Worm (Caenorhabditis elegans): Measurements from ENCODE around the gene mdt-4.

The mdt-4 gene

ce11 chrII:4954099-4954959, 10.6 kb upstream of the mdt-4 start (continued):
- TF ChIP-seq ctbp-1 (GFP tag; IDR thresholded peaks at IDR 0.05) (no peak), lin-15B (tag; optimal IDR thresholded peaks at IDR 0.05) (no peak), snpc-1.2 (GFP tag; IDR thresholded peaks at IDR 0.05) (peak; percentile 25; the same call in 1 of the 2 replicates), dmd-6 (GFP tag; IDR thresholded peaks at IDR 0.05) (no peak), unc-62 (GFP tag; optimal IDR thresholded peaks at IDR 0.05 in 1 of 2) (peak in 1 of 2 experiments; percentile 62), unc-62 (tag; optimal IDR thresholded peaks at IDR 0.05) (no peak)

- TF ChIP-seq nhr-28 (tag; optimal IDR thresholded peaks at IDR 0.05) (no peak), dmd-8 (GFP tag; IDR thresholded peaks at IDR 0.05) (no peak), madf-5 (GFP tag; IDR thresholded peaks at IDR 0.05) (no peak), mxl-2 (GFP tag; conservative IDR thresholded peaks at IDR 0.05) (no peak), vab-7 (GFP tag; IDR thresholded peaks at IDR 0.05) (no peak), daf-19 (GFP tag; conservative IDR thresholded peaks at IDR 0.05) (no peak), hmg-1.1 (GFP tag; IDR thresholded peaks at IDR 0.05) (no peak), nhr-102 (tag; optimal IDR thresholded peaks at IDR 0.05) (no peak), unc-62 (GFP tag; optimal IDR thresholded peaks at IDR 0.05 in 1 of 2) (no peak), unc-62 (tag; optimal IDR thresholded peaks at IDR 0.05) (no peak), Y105C5A.15 (GFP tag; IDR thresholded peaks at IDR 0.05) (no peak), zfp-2 (tag; optimal IDR thresholded peaks at IDR 0.05) (no peak)
Measured at ce11 chrII:4953289-4953688, 9.5 kb upstream of the mdt-4 start, which contains the start of gene ndx-3. Gene ndx-3, plus strand, starts transcription at chrII:4953589.

- no peak for TF ChIP-seq unc-130 (GFP tag; optimal IDR thresholded peaks at IDR 0.05)
- TF ChIP-seq lin-38 (GFP tag; IDR thresholded peaks at IDR 0.05), result peak; percentile 42; the same call in 1 of the 2 replicates
Measured at ce11 chrII:4949380-4949950, 5.7 kb upstream of the mdt-4 start, which contains the start of the genes try-1 and zyg-12. Gene try-1, minus strand, starts transcription at chrII:4949527. Gene zyg-12, plus strand, starts transcription at chrII:4949900.

- TF ChIP-seq unc-130 (GFP tag; optimal IDR thresholded peaks at IDR 0.05) (no peak), unc-62 (GFP tag; optimal IDR thresholded peaks at IDR 0.05 in 1 of 2) (no peak), unc-62 (tag; optimal IDR thresholded peaks at IDR 0.05) (no peak), daf-19 (GFP tag; conservative IDR thresholded peaks at IDR 0.05) (no peak), lin-38 (GFP tag; IDR thresholded peaks at IDR 0.05) (peak; percentile 39), arid-1 (GFP tag; conservative IDR thresholded peaks at IDR 0.05) (0 out of 2 replicates have a peak, but pooled peaks have one; percentile 7), pha-4 (GFP tag; IDR thresholded peaks at IDR 0.05) (no peak), pha-4 (tag; optimal IDR thresholded peaks at IDR 0.05) (no peak), mxl-2 (GFP tag; conservative IDR thresholded peaks at IDR 0.05) (no peak), set-16 (GFP tag; IDR thresholded peaks at IDR 0.05) (no peak), duxl-1 (tag; optimal IDR thresholded peaks at IDR 0.05; ENCODE audit: poor library complexity) (peak; percentile 22), nhr-11 (tag; optimal IDR thresholded peaks at IDR 0.05) (no peak), Y48G9A.11 (GFP tag; IDR thresholded peaks at IDR 0.05) (peak; percentile 43; the same call in 1 of the 2 replicates)
Measured at ce11 chrII:4948118-4948517, 4.4 kb upstream of the mdt-4 start.

ce11 chrII:4946775-4947174, 3.0 kb upstream of the mdt-4 start:
- TF ChIP-seq lin-1 (GFP tag; IDR thresholded peaks at IDR 0.05) (no peak), hlh-30 (tag; optimal IDR thresholded peaks at IDR 0.05; ENCODE audit: insufficient read depth) (no peak), lsy-2 (tag; optimal IDR thresholded peaks at IDR 0.05) (peak in 1 of 2 experiments; percentile 38), snpc-4 (tag; optimal IDR thresholded peaks at IDR 0.05) (no peak), ama-1 (optimal IDR thresholded peaks at IDR 0.05) (no peak), ceh-44 (GFP tag; IDR thresholded peaks at IDR 0.05) (no peak), zip-11 (GFP tag; IDR thresholded peaks at IDR 0.05) (no peak), nhr-6 (tag; optimal IDR thresholded peaks at IDR 0.05) (peak; percentile 64), mes-2 (tag; optimal IDR thresholded peaks at IDR 0.05; ENCODE audit: poor library complexity, severe bottlenecking) (peak; percentile 17), dve-1 (tag; optimal IDR thresholded peaks at IDR 0.05; ENCODE audit: insufficient read depth) (peak; percentile 17), ceh-28 (tag; optimal IDR thresholded peaks at IDR 0.05) (no peak), T20F7.1 (GFP tag; optimal IDR thresholded peaks at IDR 0.05) (peak; percentile 70)
